Fruit fly (Drosophila melanogaster) whole organism, embryonic: ENCODE results near the gene tho2.

Experiments used
- Antp ChIP-seq: fragments of 200-800 bp; sonication (Bioruptor generic); optimal IDR thresholded peaks from 3 replicates; lab custom pipeline; 2016; ENCODE audit warnings: missing biosample characterization, missing genetic modification characterization
- Awh ChIP-seq: fragments of 200-800 bp; sonication (Bioruptor generic); IDR thresholded peaks from 2 replicates; pipeline ENCODE4, ENCODE4 v1.3.6; 2022; ENCODE audit warnings: missing biosample characterization, missing genetic modification characterization
- CG10147 ChIP-seq: fragments of 200-800 bp; sonication (Bioruptor generic); optimal IDR thresholded peaks from 2 replicates; lab custom pipeline; 2019; ENCODE audit warnings: missing biosample characterization, mild to moderate bottlenecking, missing genetic modification characterization, moderate library complexity
- CG1024 ChIP-seq: fragments of 200-800 bp; sonication (Bioruptor generic); IDR thresholded peaks from 2 replicates; pipeline ENCODE4 v1.3.6; 2022; ENCODE audit warnings: missing biosample characterization, missing genetic modification characterization
- CG10274 ChIP-seq: fragments of 200-800 bp; sonication (Bioruptor generic); optimal IDR thresholded peaks from 3 replicates; lab custom pipeline; 2017; ENCODE audit warnings: missing biosample characterization, mild to moderate bottlenecking, missing genetic modification characterization
- CG11093 ChIP-seq: fragments of 200-800 bp; sonication (Bioruptor generic); IDR thresholded peaks from 3 replicates; pipeline ENCODE4 v1.3.6; 2022; ENCODE audit warnings: missing biosample characterization, missing genetic modification characterization
- CG12219 ChIP-seq: fragments of 200-800 bp; sonication (Bioruptor generic); optimal IDR thresholded peaks from 3 replicates; lab custom pipeline; 2018; ENCODE audit warnings: missing biosample characterization, mild to moderate bottlenecking, missing genetic modification characterization
- CG12299 ChIP-seq: fragments of 200-800 bp; sonication (Bioruptor generic); optimal IDR thresholded peaks from 2 replicates; lab custom pipeline; 2018; ENCODE audit warnings: missing biosample characterization, mild to moderate bottlenecking, missing genetic modification characterization
- CG13123 ChIP-seq: fragments of 200-800 bp; sonication (Bioruptor generic); optimal IDR thresholded peaks from 2 replicates; lab custom pipeline; 2016; ENCODE audit warnings: missing biosample characterization, missing genetic modification characterization
- CG13296 ChIP-seq: fragments of 200-800 bp; sonication (Bioruptor generic); optimal IDR thresholded peaks from 3 replicates; lab custom pipeline; 2018; ENCODE audit warnings: missing biosample characterization, mild to moderate bottlenecking, missing genetic modification characterization
- CG13624 ChIP-seq: fragments of 200-800 bp; sonication (Bioruptor generic); optimal IDR thresholded peaks from 2 replicates; lab custom pipeline; 2016; ENCODE audit warnings: missing biosample characterization, missing genetic modification characterization
- CG15696 ChIP-seq: fragments of 200-800 bp; sonication (Bioruptor generic); optimal IDR thresholded peaks from 2 replicates; lab custom pipeline; 2019; ENCODE audit warnings: missing biosample characterization, mild to moderate bottlenecking, missing genetic modification characterization, moderate library complexity
- CG16815 ChIP-seq: fragments of 200-800 bp; sonication (Bioruptor generic); optimal IDR thresholded peaks from 3 replicates; lab custom pipeline; 2017; ENCODE audit warnings: missing biosample characterization, mild to moderate bottlenecking, missing genetic modification characterization
- CG2116 ChIP-seq: fragments of 200-800 bp; sonication (Bioruptor generic); optimal IDR thresholded peaks from 3 replicates; lab custom pipeline; 2018; ENCODE audit warnings: missing biosample characterization, mild to moderate bottlenecking, missing genetic modification characterization
- CG2875 ChIP-seq: fragments of 200-800 bp; sonication (Bioruptor generic); optimal IDR thresholded peaks from 2 replicates; lab custom pipeline; 2017; ENCODE audit warnings: missing biosample characterization, mild to moderate bottlenecking, missing genetic modification characterization, missing genetic modification reagents
- CG30431 ChIP-seq: fragments of 200-800 bp; sonication (Bioruptor generic); optimal IDR thresholded peaks from 2 replicates; lab custom pipeline; 2017; ENCODE audit warnings: missing biosample characterization, missing genetic modification characterization
- CG3065 ChIP-seq: fragments of 200-800 bp; sonication (Bioruptor generic); optimal IDR thresholded peaks from 2 replicates; lab custom pipeline; 2016; ENCODE audit warnings: missing biosample characterization, missing genetic modification characterization
- CG32532 ChIP-seq: fragments of 200-800 bp; sonication (Bioruptor generic); IDR thresholded peaks from 2 replicates; pipeline ENCODE4 v1.3.6; 2022; ENCODE audit warnings: missing biosample characterization, missing genetic modification characterization
- CG3847 ChIP-seq: fragments of 200-800 bp; sonication (Bioruptor generic); IDR thresholded peaks from 2 replicates; pipeline ENCODE4 v1.3.6; 2022; ENCODE audit warnings: missing biosample characterization, missing genetic modification characterization
- CG4707 ChIP-seq: fragments of 200-800 bp; sonication (Bioruptor generic); optimal IDR thresholded peaks from 2 replicates; lab custom pipeline; 2018; ENCODE audit warnings: missing biosample characterization, mild to moderate bottlenecking, missing genetic modification characterization, moderate library complexity
- CG7745 ChIP-seq: fragments of 200-800 bp; sonication (Bioruptor generic); optimal IDR thresholded peaks from 2 replicates; lab custom pipeline; 2018; ENCODE audit warnings: missing biosample characterization, mild to moderate bottlenecking, missing genetic modification characterization, moderate library complexity
- CG8089 ChIP-seq: fragments of 200-800 bp; sonication (Bioruptor generic); optimal IDR thresholded peaks from 3 replicates; lab custom pipeline; 2016; ENCODE audit warnings: missing biosample characterization, missing genetic modification characterization
- CG8765 ChIP-seq: fragments of 200-800 bp; sonication (Bioruptor generic); IDR thresholded peaks from 2 replicates; pipeline ENCODE4 v1.3.6; 2022; ENCODE audit warnings: missing biosample characterization, missing genetic modification characterization
- CG9437 ChIP-seq: fragments of 200-800 bp; sonication (Bioruptor generic); optimal IDR thresholded peaks from 2 replicates; lab custom pipeline; 2018; ENCODE audit warnings: missing biosample characterization, mild to moderate bottlenecking, missing genetic modification characterization
- CG9932 ChIP-seq: fragments of 200-800 bp; sonication (Bioruptor generic); IDR thresholded peaks from 2 replicates; pipeline ENCODE4 v1.3.6; 2022; ENCODE audit warnings: missing biosample characterization, missing genetic modification characterization
- CrebB ChIP-seq: fragments of 200-800 bp; sonication (Bioruptor generic); optimal IDR thresholded peaks from 3 replicates; lab custom pipeline; 2018; ENCODE audit warnings: missing biosample characterization, mild to moderate bottlenecking, missing genetic modification characterization
- Eip74EF ChIP-seq, 2 experiments: fragments of 200-800 bp in 1 of 2; fragments of >200 bp in 1 of 2; sonication (Bioruptor generic) in 1 of 2; optimal IDR thresholded peaks; 2 replicates each; lab custom pipeline; 2017 to 2019; ENCODE audit warnings: missing biosample characterization in 2 of 2, missing genetic modification characterization in 2 of 2, mild to moderate bottlenecking in 1 of 2, moderate library complexity in 1 of 2
- HmgD ChIP-seq: fragments of 200-800 bp; sonication (Bioruptor generic); optimal IDR thresholded peaks from 3 replicates; lab custom pipeline; 2016; ENCODE audit warnings: missing biosample characterization, missing genetic modification characterization
- NK7.1 ChIP-seq: fragments of 200-800 bp; sonication (Bioruptor generic); optimal IDR thresholded peaks from 3 replicates; lab custom pipeline; 2016; ENCODE audit warnings: missing biosample characterization, missing genetic modification characterization
- Xbp1 ChIP-seq: fragments of 200-800 bp; sonication (Bioruptor generic); optimal IDR thresholded peaks from 3 replicates; lab custom pipeline; 2016; ENCODE audit warnings: missing biosample characterization, mild to moderate bottlenecking, missing genetic modification characterization
- bab2 ChIP-seq: fragments of 200-800 bp; sonication (Bioruptor generic); optimal IDR thresholded peaks from 2 replicates; lab custom pipeline; 2016; ENCODE audit warnings: missing biosample characterization, missing genetic modification characterization
- cato ChIP-seq: fragments of 200-800 bp; sonication (Bioruptor generic); optimal IDR thresholded peaks from 2 replicates; lab custom pipeline; 2016; ENCODE audit warnings: missing biosample characterization, missing genetic modification characterization, borderline replicate concordance
- chn ChIP-seq: fragments of 200-800 bp; sonication (Bioruptor generic); optimal IDR thresholded peaks from 2 replicates; lab custom pipeline; 2016; ENCODE audit warnings: missing biosample characterization, missing genetic modification characterization
- corto ChIP-seq: fragments of 200-800 bp; sonication (Bioruptor generic); optimal IDR thresholded peaks from 2 replicates; lab custom pipeline; 2016; ENCODE audit warnings: missing biosample characterization, mild to moderate bottlenecking, missing genetic modification characterization, moderate library complexity
- dan ChIP-seq: fragments of 200-800 bp; sonication (Bioruptor generic); IDR thresholded peaks from 2 replicates; pipeline ENCODE4 v1.3.6; 2022; ENCODE audit warnings: missing biosample characterization, missing genetic modification characterization
- dmrt99B ChIP-seq: fragments of 200-800 bp; sonication (Bioruptor generic); optimal IDR thresholded peaks from 2 replicates; lab custom pipeline; 2018; ENCODE audit warnings: missing biosample characterization, mild to moderate bottlenecking, missing genetic modification characterization, moderate library complexity
- ftz-f1 ChIP-seq: fragments of 200-800 bp; sonication (Bioruptor generic); optimal IDR thresholded peaks from 2 replicates; lab custom pipeline; 2016; ENCODE audit warnings: missing biosample characterization, missing genetic modification characterization
- gt ChIP-seq: fragments of 200-800 bp; sonication (Bioruptor generic); IDR thresholded peaks from 2 replicates; pipeline ENCODE4 v1.3.6; 2022; ENCODE audit warnings: missing biosample characterization, missing genetic modification characterization
- hb ChIP-seq: fragments of 200-800 bp; sonication (Bioruptor generic); IDR thresholded peaks from 3 replicates; pipeline ENCODE4 v1.3.6; 2022; ENCODE audit warnings: missing biosample characterization, missing genetic modification characterization; ENCODE audit not compliant: partially characterized antibody
- her ChIP-seq: fragments of 200-800 bp; sonication (Bioruptor generic); optimal IDR thresholded peaks from 2 replicates; lab custom pipeline; 2016; ENCODE audit warnings: missing biosample characterization, missing genetic modification characterization
- nom ChIP-seq: fragments of 200-800 bp; sonication (Bioruptor generic); optimal IDR thresholded peaks from 2 replicates; lab custom pipeline; 2017; ENCODE audit warnings: missing biosample characterization, missing genetic modification characterization, mild to moderate bottlenecking, moderate library complexity, missing genetic modification reagents
- org-1 ChIP-seq: fragments of 200-800 bp; sonication (Bioruptor generic); optimal IDR thresholded peaks from 2 replicates; lab custom pipeline; 2017; ENCODE audit warnings: missing biosample characterization, missing genetic modification characterization
- pho ChIP-seq: fragments of 200-800 bp; sonication (Bioruptor generic); optimal IDR thresholded peaks from 2 replicates; lab custom pipeline; 2016; ENCODE audit warnings: missing biosample characterization, missing genetic modification characterization
- prd ChIP-seq, 3 experiments: fragments of >200 bp in 2 of 3; fragments of 200-800 bp in 1 of 3; sonication (Bioruptor generic) in 1 of 3; optimal IDR thresholded peaks in 2 of 3; IDR thresholded peaks in 1 of 3; 2 replicates in 2 of 3; 3 replicates in 1 of 3; pipeline versions ENCODE4 v1.3.6 to Lab custom; 2017 to 2022; ENCODE audit warnings: missing biosample characterization in 1 of 3, missing genetic modification characterization in 1 of 3
- ranshi ChIP-seq: fragments of 200-800 bp; sonication (Bioruptor generic); IDR thresholded peaks from 2 replicates; pipeline ENCODE4 v1.3.6; 2022; ENCODE audit warnings: missing biosample characterization, missing genetic modification characterization
- stwl ChIP-seq: fragments of 200-800 bp; sonication (Bioruptor generic); optimal IDR thresholded peaks from 3 replicates; lab custom pipeline; 2018; ENCODE audit warnings: missing biosample characterization, mild to moderate bottlenecking, missing genetic modification characterization, moderate library complexity
- tio ChIP-seq: fragments of 200-800 bp; sonication (Bioruptor generic); optimal IDR thresholded peaks from 2 replicates; lab custom pipeline; 2017; ENCODE audit warnings: missing biosample characterization, missing genetic modification characterization, inconsistent platforms
- wdn ChIP-seq: fragments of 200-800 bp; sonication (Bioruptor generic); IDR thresholded peaks from 2 replicates; pipeline ENCODE4 v1.3.6; 2022; ENCODE audit warnings: missing biosample characterization, missing genetic modification characterization
- zfh1 ChIP-seq: fragments of 200-800 bp; sonication (Bioruptor generic); IDR thresholded peaks from 3 replicates; pipeline ENCODE4 v1.3.6; 2022; ENCODE audit warnings: missing biosample characterization, missing genetic modification characterization

Gene tho2

dm6 chr2L:2182735-2183340, 37.9 kb upstream of the tho2 start (continued):
- TF ChIP-seq CG30431 (peak; percentile 85), CG3065 (peak; percentile 39), CG4707 (GFP tag; lab: Kevin White, UChicago) (peak; percentile 44), ranshi (peak; percentile 71; the same call in 1 of the 2 replicates), CG11093 (GFP tag; lab: Robert Waterston, UW) (peak; percentile 50; the same call in 2 of the 3 replicates), CG9932 (GFP tag; lab: Robert Waterston, UW) (no peak), CG1024 (peak; percentile 58), CG16815 (GFP tag; lab: Kevin White, UChicago) (peak; percentile 92), CG2116 (GFP tag; lab: Kevin White, UChicago) (peak; percentile 23), CG12219 (peak; percentile 43), CG7745 (tag; lab: Kevin White, UChicago) (peak; percentile 59), dmrt99B (no peak), org-1 (GFP tag; lab: Kevin White, UChicago) (peak; percentile 75), dan (peak; percentile 89), Eip74EF (GFP tag; optimal IDR thresholded peaks at IDR 0.05; lab: Kevin White, UChicago) (no peak), CG8765 (GFP tag; lab: Robert Waterston, UW) (peak; percentile 91), corto (GFP tag; lab: Kevin White, UChicago) (no peak), Antp (GFP tag; lab: Kevin White, UChicago) (peak; percentile 66), cato (GFP tag; lab: Kevin White, UChicago) (peak; percentile 25), CG15696 (tag; lab: Kevin White, UChicago) (peak; percentile 96), CrebB (no peak), her (GFP tag; lab: Kevin White, UChicago) (peak; percentile 48), CG8089 (peak; percentile 70), NK7.1 (GFP tag; lab: Kevin White, UChicago) (peak; percentile 31), tio (GFP tag; lab: Kevin White, UChicago) (peak; percentile 32), hb (GFP tag; lab: Robert Waterston, UW) (no peak), stwl (tag; lab: Kevin White, UChicago) (peak; percentile 57), nom (GFP tag; lab: Kevin White, UChicago) (peak; percentile 55), CG2875 (peak; percentile 61), CG32532 (no peak), pho (no peak), gt (GFP tag; lab: Robert Waterston, UW) (peak; percentile 68; the same call in 1 of the 2 replicates), chn (GFP tag; lab: Kevin White, UChicago) (peak; percentile 86), wdn (no peak), zfh1 (peak; percentile 94), Xbp1 (GFP tag; lab: Kevin White, UChicago) (peak; percentile 53), CG13296 (GFP tag; lab: Kevin White, UChicago) (no peak), CG12299 (tag; lab: Kevin White, UChicago) (no peak), CG10147 (GFP tag; lab: Kevin White, UChicago) (no peak), CG10274 (no peak), CG3847 (GFP tag; lab: Robert Waterston, UW) (0 out of 2 replicates have a peak, but pooled peaks have one; percentile 12), CG13123 (GFP tag; lab: Kevin White, UChicago) (no peak), bab2 (GFP tag; lab: Kevin White, UChicago) (peak; percentile 58), prd (optimal IDR thresholded peaks at IDR 0.05; lab: Kevin White, UChicago) (no peak), prd (GFP tag; IDR thresholded peaks at IDR 0.05; lab: Robert Waterston, UW) (peak; percentile 80), CG9437 (no peak), Awh (peak; percentile 66), CG13624 (GFP tag; lab: Kevin White, UChicago) (peak; percentile 11), HmgD (GFP tag; lab: Kevin White, UChicago) (peak; percentile 27), ftz-f1 (GFP tag; lab: Kevin White, UChicago) (no peak)
